Worm (Caenorhabditis elegans) whole organism, early embryonic: ENCODE results near the gene rpa-1.

ENCODE experiments used
- B0310.2 ChIP-seq: sonication (generic microtip); optimal IDR thresholded peaks from 2 replicates; lab custom pipeline; 2016; ENCODE audit warnings: mild to moderate bottlenecking, missing genetic modification characterization, missing compliant biosample characterization
- F13C5.2 ChIP-seq: sonication (generic microtip); optimal IDR thresholded peaks from 2 replicates; lab custom pipeline; 2017; ENCODE audit warnings: mild to moderate bottlenecking, missing genetic modification characterization, inconsistent platforms, missing compliant biosample characterization
- aly-1 ChIP-seq: sonication (generic microtip); optimal IDR thresholded peaks from 2 replicates; lab custom pipeline; 2016; ENCODE audit warnings: missing genetic modification characterization, missing compliant biosample characterization
- ama-1 ChIP-seq: fragments of 150-350 bp; optimal IDR thresholded peaks from 2 replicates; lab custom pipeline; 2014
- ceh-13 ChIP-seq: fragments of 200-800 bp; sonication (Bioruptor generic); optimal IDR thresholded peaks from 2 replicates; lab custom pipeline; 2018; ENCODE audit warnings: mild to moderate bottlenecking, missing genetic modification characterization, missing compliant biosample characterization
- ceh-36 ChIP-seq: sonication (generic microtip); optimal IDR thresholded peaks from 2 replicates; lab custom pipeline; 2016; ENCODE audit warnings: missing genetic modification characterization, inconsistent platforms, missing compliant biosample characterization
- ets-7 ChIP-seq: sonication (generic microtip); optimal IDR thresholded peaks from 2 replicates; lab custom pipeline; 2016; ENCODE audit warnings: missing genotype, missing genetic modification characterization, missing compliant biosample characterization
- flt-1 ChIP-seq: fragments of 200-800 bp; sonication (Bioruptor generic); IDR thresholded peaks from 2 replicates; pipeline ENCODE4 v1.3.6; 2022; ENCODE audit warnings: missing genetic modification characterization, missing compliant biosample characterization
- hmbx-1 ChIP-seq: sonication (generic microtip); optimal IDR thresholded peaks from 2 replicates; lab custom pipeline; 2016; ENCODE audit warnings: mild to moderate bottlenecking, missing genetic modification characterization, missing compliant biosample characterization
- hmg-4 ChIP-seq: fragments of 200-800 bp; sonication (Bioruptor generic); optimal IDR thresholded peaks from 2 replicates; lab custom pipeline; 2018; ENCODE audit warnings: mild to moderate bottlenecking, missing genetic modification characterization, missing compliant biosample characterization
- hnd-1 ChIP-seq: sonication (generic microtip); optimal IDR thresholded peaks from 2 replicates; lab custom pipeline; 2016; ENCODE audit warnings: missing genetic modification characterization, missing compliant biosample characterization
- pes-1 ChIP-seq: fragments of 200-800 bp; sonication (Bioruptor generic); IDR thresholded peaks from 2 replicates; pipeline ENCODE4 v1.3.6; 2022; ENCODE audit warnings: missing genetic modification reagents, missing genetic modification characterization, missing compliant biosample characterization
- scrt-1 ChIP-seq: fragments of 200-800 bp; sonication (Bioruptor generic); IDR thresholded peaks from 2 replicates; pipeline ENCODE4 v1.3.6; 2022; ENCODE audit warnings: missing genetic modification characterization, missing compliant biosample characterization
- sea-1 ChIP-seq: fragments of 200-800 bp; sonication (Bioruptor generic); conservative IDR thresholded peaks from 2 replicates; pipeline ENCODE4 v1.3.6; 2022; ENCODE audit warnings: missing genetic modification characterization, missing compliant biosample characterization
- tbx-11 ChIP-seq: fragments of 200-800 bp; sonication (Bioruptor generic); IDR thresholded peaks from 2 replicates; pipeline ENCODE4 v1.3.6; 2022; ENCODE audit warnings: missing genetic modification characterization, missing compliant biosample characterization
- tbx-37 ChIP-seq: fragments of 200-800 bp; sonication (Bioruptor generic); conservative IDR thresholded peaks from 2 replicates; pipeline ENCODE4 v1.3.6; 2022; ENCODE audit warnings: missing genetic modification reagents, missing genetic modification characterization, missing compliant biosample characterization
- tra-4 ChIP-seq: sonication (generic microtip); optimal IDR thresholded peaks from 2 replicates; lab custom pipeline; 2017; ENCODE audit warnings: missing genetic modification characterization, missing compliant biosample characterization

Gene rpa-1

ce11 chrII:7623466-7623865 is 40.9 kb upstream of the rpa-1 start:
- TF ChIP-seq flt-1 (GFP tag; lab: Robert Waterston, UW) (no peak), ceh-13 (GFP tag; lab: Kevin White, UChicago) (no peak)

DNA sequence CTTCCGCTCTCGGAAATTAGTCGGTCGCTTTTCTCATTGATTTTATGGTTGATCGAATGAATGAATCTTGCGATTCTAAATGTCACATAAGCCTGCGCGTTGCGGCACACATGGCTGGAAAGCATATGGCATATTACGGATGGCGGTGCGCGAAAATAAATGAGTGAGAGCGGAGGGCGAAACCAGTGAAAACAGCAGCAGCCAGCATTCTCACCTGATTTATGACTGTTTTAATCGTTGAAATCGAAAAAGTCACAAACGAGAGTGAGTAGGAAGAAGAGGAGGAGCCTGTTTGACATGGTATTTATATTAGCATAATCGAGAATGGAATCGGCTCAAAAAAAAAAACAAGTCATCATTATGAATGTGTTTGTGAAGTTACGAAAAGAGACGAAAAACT is 40.1 kb upstream of the rpa-1 start:
- TF ChIP-seq hnd-1 (no peak), hmg-4 (GFP tag; lab: Kevin White, UChicago) (peak; percentile 2), ets-7 (tag; lab: Kevin White, UChicago) (no peak), pes-1 (GFP tag; lab: Robert Waterston, UW) (no peak), B0310.2 (tag; lab: Kevin White, UChicago) (no peak)

DNA sequence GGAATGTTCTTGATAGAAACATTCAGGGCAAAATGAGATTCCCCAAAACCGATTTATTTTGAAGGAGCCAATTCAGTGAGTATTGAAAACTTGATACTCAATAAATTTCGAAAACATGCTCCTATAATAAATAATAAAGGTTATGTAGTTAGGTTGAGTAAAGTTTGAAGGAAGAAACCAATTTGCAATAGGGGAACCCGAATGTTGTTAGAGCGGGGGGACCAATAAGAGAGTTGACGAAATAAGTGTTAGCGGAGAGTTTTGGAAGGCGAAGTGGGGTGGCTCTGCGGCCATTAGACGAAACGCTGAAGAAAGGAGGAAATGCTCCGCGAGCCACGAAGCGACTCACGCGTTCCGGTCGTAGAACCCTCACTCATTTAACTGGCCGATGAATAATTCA is 39.4 kb upstream of the rpa-1 start:
- TF ChIP-seq tbx-37 (GFP tag; lab: Robert Waterston, UW) (no peak), ama-1 (lab: Kevin White, UChicago) (no peak), ceh-36 (tag; lab: Kevin White, UChicago) (no peak), flt-1 (GFP tag; lab: Robert Waterston, UW) (no peak), hnd-1 (no peak), B0310.2 (tag; lab: Kevin White, UChicago) (no peak), hmg-4 (GFP tag; lab: Kevin White, UChicago) (no peak), hmbx-1 (tag; lab: Kevin White, UChicago) (no peak), ets-7 (tag; lab: Kevin White, UChicago) (no peak), tbx-11 (GFP tag; lab: Robert Waterston, UW) (no peak), tra-4 (tag; lab: Kevin White, UChicago) (no peak), aly-1 (tag; lab: Kevin White, UChicago) (no peak), scrt-1 (no peak), sea-1 (GFP tag; lab: Robert Waterston, UW) (no peak), F13C5.2 (tag; lab: Kevin White, UChicago) (no peak), pes-1 (GFP tag; lab: Robert Waterston, UW) (no peak), ceh-13 (GFP tag; lab: Kevin White, UChicago) (no peak)

DNA sequence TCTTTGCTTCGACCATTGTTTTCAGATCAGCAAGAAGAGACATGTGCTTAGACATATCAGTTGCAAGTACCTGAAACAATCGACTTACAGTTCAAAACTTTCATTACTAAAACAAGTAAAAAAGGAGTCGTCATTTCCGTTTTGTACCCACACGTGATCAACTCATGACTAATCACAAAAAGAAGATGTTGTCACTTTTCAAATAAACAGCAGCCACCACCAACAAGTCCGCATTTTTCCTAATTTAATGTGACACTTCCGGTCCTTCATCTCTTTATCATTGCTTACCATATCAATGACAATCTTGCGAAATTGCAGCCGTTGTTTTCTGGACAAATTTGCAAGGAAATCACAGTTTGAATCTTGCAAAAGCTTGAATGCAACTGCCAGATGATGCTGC is 35.7 kb upstream of the rpa-1 start:
- TF ChIP-seq flt-1 (GFP tag; lab: Robert Waterston, UW) (no peak), hnd-1 (no peak), ets-7 (tag; lab: Kevin White, UChicago) (no peak), F13C5.2 (tag; lab: Kevin White, UChicago) (no peak), B0310.2 (tag; lab: Kevin White, UChicago) (no peak)

- no peak for TF ChIP-seq ceh-36 (tag; lab: Kevin White, UChicago)
- TF ChIP-seq aly-1 (tag; lab: Kevin White, UChicago) = no peak
- TF ChIP-seq hmbx-1 (tag; lab: Kevin White, UChicago) = no peak
- no peak for TF ChIP-seq scrt-1
- no peak for TF ChIP-seq ceh-13 (GFP tag; lab: Kevin White, UChicago)
- no peak for TF ChIP-seq hnd-1
- TF ChIP-seq ama-1 (lab: Kevin White, UChicago) = no peak
- TF ChIP-seq sea-1 (GFP tag; lab: Robert Waterston, UW) = no peak
Measured at ce11 chrII:7630052-7630451, 34.3 kb upstream of the rpa-1 start.

- TF ChIP-seq ceh-13 (GFP tag; lab: Kevin White, UChicago) = no peak
- no peak for TF ChIP-seq tbx-11 (GFP tag; lab: Robert Waterston, UW)
- no peak for TF ChIP-seq hnd-1
- TF ChIP-seq pes-1 (GFP tag; lab: Robert Waterston, UW) = no peak
- no peak for TF ChIP-seq aly-1 (tag; lab: Kevin White, UChicago)
- TF ChIP-seq tbx-37 (GFP tag; lab: Robert Waterston, UW) = no peak
- TF ChIP-seq F13C5.2 (tag; lab: Kevin White, UChicago) = no peak
- TF ChIP-seq hmbx-1 (tag; lab: Kevin White, UChicago) = no peak
- TF ChIP-seq hmg-4 (GFP tag; lab: Kevin White, UChicago) = no peak
- no peak for TF ChIP-seq sea-1 (GFP tag; lab: Robert Waterston, UW)
- no peak for TF ChIP-seq tra-4 (tag; lab: Kevin White, UChicago)
- no peak for TF ChIP-seq ceh-36 (tag; lab: Kevin White, UChicago)
- no peak for TF ChIP-seq ets-7 (tag; lab: Kevin White, UChicago)
- no peak for TF ChIP-seq B0310.2 (tag; lab: Kevin White, UChicago)
- TF ChIP-seq flt-1 (GFP tag; lab: Robert Waterston, UW) = no peak
- no peak for TF ChIP-seq scrt-1
- TF ChIP-seq ama-1 (lab: Kevin White, UChicago) = no peak
Measured at ce11 chrII:7631171-7631570, 33.2 kb upstream of the rpa-1 start.

- no peak for TF ChIP-seq ceh-13 (GFP tag; lab: Kevin White, UChicago)
- TF ChIP-seq tra-4 (tag; lab: Kevin White, UChicago) = no peak
Measured at ce11 chrII:7631677-7632210, 32.6 kb upstream of the rpa-1 start.

ce11 chrII:7635296-7635695 is 29.1 kb upstream of the rpa-1 start:
- TF ChIP-seq hmg-4 (GFP tag; lab: Kevin White, UChicago) = peak; percentile 14
- no peak for TF ChIP-seq tbx-37 (GFP tag; lab: Robert Waterston, UW)

ce11 chrII:7636941-7637340 is 27.4 kb upstream of the rpa-1 start:
- TF ChIP-seq hnd-1 = no peak
- no peak for TF ChIP-seq B0310.2 (tag; lab: Kevin White, UChicago)
- no peak for TF ChIP-seq ama-1 (lab: Kevin White, UChicago)
- no peak for TF ChIP-seq F13C5.2 (tag; lab: Kevin White, UChicago)
- TF ChIP-seq scrt-1 = no peak
- no peak for TF ChIP-seq tra-4 (tag; lab: Kevin White, UChicago)
- no peak for TF ChIP-seq flt-1 (GFP tag; lab: Robert Waterston, UW)
- TF ChIP-seq ceh-13 (GFP tag; lab: Kevin White, UChicago) = no peak
- no peak for TF ChIP-seq aly-1 (tag; lab: Kevin White, UChicago)
- TF ChIP-seq hmbx-1 (tag; lab: Kevin White, UChicago) = no peak
- no peak for TF ChIP-seq ets-7 (tag; lab: Kevin White, UChicago)
- TF ChIP-seq hmg-4 (GFP tag; lab: Kevin White, UChicago) = no peak
- no peak for TF ChIP-seq tbx-11 (GFP tag; lab: Robert Waterston, UW)
- no peak for TF ChIP-seq sea-1 (GFP tag; lab: Robert Waterston, UW)
- no peak for TF ChIP-seq tbx-37 (GFP tag; lab: Robert Waterston, UW)
- no peak for TF ChIP-seq pes-1 (GFP tag; lab: Robert Waterston, UW)
- no peak for TF ChIP-seq ceh-36 (tag; lab: Kevin White, UChicago)
